Fruit fly (Drosophila melanogaster) whole organism, embryonic: ENCODE results near the gene CG14419.

Source experiments
- CG6254 ChIP-seq: fragments of 200-800 bp; sonication (Bioruptor generic); optimal IDR thresholded peaks from 3 replicates; lab custom pipeline; 2017; ENCODE audit warnings: mild to moderate bottlenecking, missing biosample characterization, missing genetic modification reagents, missing genetic modification characterization
- Camta ChIP-seq: fragments of 200-800 bp; sonication (Bioruptor generic); optimal IDR thresholded peaks from 2 replicates; lab custom pipeline; 2016; ENCODE audit warnings: missing biosample characterization, missing genetic modification characterization
- Fer3 ChIP-seq: fragments of 200-800 bp; sonication (Bioruptor generic); optimal IDR thresholded peaks from 2 replicates; lab custom pipeline; 2018; ENCODE audit warnings: missing biosample characterization, mild to moderate bottlenecking, missing genetic modification characterization, moderate library complexity
- GATAe ChIP-seq: fragments of 200-800 bp; sonication (Bioruptor generic); conservative IDR thresholded peaks from 2 replicates; pipeline ENCODE4 v1.3.6; 2022; ENCODE audit warnings: missing biosample characterization, missing genetic modification characterization
- insv ChIP-seq, 2 experiments: fragments of 200-800 bp; sonication (Bioruptor generic); optimal IDR thresholded peaks; 3 replicates each; lab custom pipeline; 2016 to 2018; ENCODE audit warnings: missing biosample characterization in 2 of 2, missing genetic modification characterization in 2 of 2
- sc ChIP-seq, 3 experiments: fragments of >200 bp in 2 of 3; fragments of 200-800 bp in 1 of 3; sonication (Bioruptor generic) in 1 of 3; optimal IDR thresholded peaks; 2 replicates in 2 of 3; 3 replicates in 1 of 3; lab custom pipeline; 2017; ENCODE audit warnings: mild to moderate bottlenecking in 1 of 3, missing biosample characterization in 1 of 3, missing genetic modification characterization in 1 of 3, missing genetic modification reagents in 1 of 3

dm6 chrX:2877070-2877469 is 8.6 kb downstream of the CG14419 start:
- TF ChIP-seq insv (GFP tag; optimal IDR thresholded peaks at IDR 0.05; lab: Kevin White, UChicago) (no peak), Camta (no peak), Fer3 (tag; lab: Kevin White, UChicago) (no peak), GATAe (GFP tag; lab: Robert Waterston, UW) (no peak), sc (optimal IDR thresholded peaks at IDR 0.05; lab: Kevin White, UChicago) (no peak), sc (GFP tag; optimal IDR thresholded peaks at IDR 0.05; lab: Kevin White, UChicago) (no peak), CG6254 (no peak)
